Worm (Caenorhabditis elegans) whole organism, L2 larva: ENCODE data around the gene K02E10.5.

Experiments
- C34F6.9 ChIP-seq: fragments of 150-350 bp; optimal IDR thresholded peaks from 2 replicates; lab custom pipeline; 2014; ENCODE audit warnings: missing biosample characterization, missing genetic modification characterization
- F13H6.1 ChIP-seq: sonication (generic microtip); optimal IDR thresholded peaks from 2 replicates; lab custom pipeline; 2016; ENCODE audit warnings: missing genetic modification characterization, missing compliant biosample characterization
- R02D3.7 ChIP-seq: fragments of 150-350 bp; optimal IDR thresholded peaks from 2 replicates; lab custom pipeline; 2014; ENCODE audit warnings: missing biosample characterization, missing genetic modification characterization
- Y55F3AM.14 ChIP-seq: fragments of 200-800 bp; sonication (Bioruptor generic); optimal IDR thresholded peaks from 2 replicates; lab custom pipeline; 2018; ENCODE audit warnings: mild to moderate bottlenecking, missing genetic modification characterization, missing compliant biosample characterization
- ZK546.5 ChIP-seq: sonication (generic microtip); optimal IDR thresholded peaks from 2 replicates; lab custom pipeline; 2017; ENCODE audit warnings: missing biosample characterization, missing genetic modification characterization
- blmp-1 ChIP-seq: sonication (generic microtip); optimal IDR thresholded peaks from 2 replicates; lab custom pipeline; 2017; ENCODE audit warnings: missing genetic modification characterization, mild to moderate bottlenecking, missing compliant biosample characterization, antibody characterized with exemption, moderate library complexity; ENCODE audit not compliant: insufficient read depth
- ceh-16 ChIP-seq: fragments of 150-350 bp; optimal IDR thresholded peaks from 2 replicates; lab custom pipeline; 2014; ENCODE audit warnings: missing biosample characterization, missing genetic modification characterization
- ceh-82 ChIP-seq: fragments of 150-350 bp; optimal IDR thresholded peaks from 2 replicates; lab custom pipeline; 2014; ENCODE audit warnings: missing biosample characterization, missing genetic modification characterization
- crh-2 ChIP-seq: sonication (generic microtip); optimal IDR thresholded peaks from 2 replicates; lab custom pipeline; 2017; ENCODE audit warnings: missing biosample characterization, missing genetic modification characterization
- dmd-4 ChIP-seq: sonication (generic microtip); optimal IDR thresholded peaks from 2 replicates; lab custom pipeline; 2017; ENCODE audit warnings: missing biosample characterization, missing genetic modification characterization
- elt-1 ChIP-seq: fragments of 150-350 bp; optimal IDR thresholded peaks from 2 replicates; lab custom pipeline; 2014; ENCODE audit warnings: missing biosample characterization, missing genetic modification characterization
- gmeb-1 ChIP-seq: fragments of 150-350 bp; optimal IDR thresholded peaks from 2 replicates; lab custom pipeline; 2014; ENCODE audit warnings: missing biosample characterization, missing genetic modification characterization
- lin-11 ChIP-seq: fragments of 150-350 bp; sonication (generic microtip); optimal IDR thresholded peaks from 2 replicates; lab custom pipeline; 2014; ENCODE audit warnings: missing biosample characterization, missing genetic modification characterization, inconsistent platforms, mixed read lengths
- mdl-1 ChIP-seq, 2 experiments: fragments of 150-350 bp in 1 of 2; sonication (generic microtip) in 1 of 2; optimal IDR thresholded peaks; 2 replicates each; lab custom pipeline; 2017; ENCODE audit warnings: missing biosample characterization in 2 of 2, missing genetic modification characterization in 2 of 2
- nhr-10 ChIP-seq: sonication (generic microtip); optimal IDR thresholded peaks from 2 replicates; lab custom pipeline; 2017; ENCODE audit warnings: missing biosample characterization, missing genetic modification characterization
- nhr-11 ChIP-seq: fragments of 150-350 bp; optimal IDR thresholded peaks from 2 replicates; lab custom pipeline; 2014; ENCODE audit warnings: missing biosample characterization, missing genetic modification characterization
- nhr-129 ChIP-seq: fragments of 150-350 bp; optimal IDR thresholded peaks from 2 replicates; lab custom pipeline; 2014; ENCODE audit warnings: missing biosample characterization, missing genetic modification characterization
- nhr-21 ChIP-seq: fragments of 150-350 bp; optimal IDR thresholded peaks from 2 replicates; lab custom pipeline; 2014; ENCODE audit warnings: missing biosample characterization, missing genetic modification characterization
- nhr-23 ChIP-seq: fragments of 150-350 bp; optimal IDR thresholded peaks from 2 replicates; lab custom pipeline; 2014; ENCODE audit warnings: missing biosample characterization, missing genetic modification reagents, missing genetic modification characterization
- nhr-237 ChIP-seq: fragments of 150-350 bp; optimal IDR thresholded peaks from 2 replicates; lab custom pipeline; 2014; ENCODE audit warnings: missing biosample characterization, missing genetic modification characterization
- nhr-25 ChIP-seq: fragments of 150-350 bp; sonication (generic microtip); optimal IDR thresholded peaks from 3 replicates; lab custom pipeline; 2014; ENCODE audit warnings: missing biosample characterization, missing genetic modification characterization
- nhr-6 ChIP-seq: fragments of 150-350 bp; optimal IDR thresholded peaks from 2 replicates; lab custom pipeline; 2014; ENCODE audit warnings: missing biosample characterization, missing genetic modification characterization
- nhr-77 ChIP-seq: fragments of 150-350 bp; optimal IDR thresholded peaks from 2 replicates; lab custom pipeline; 2014; ENCODE audit warnings: missing biosample characterization, missing genetic modification characterization
- sem-4 ChIP-seq: fragments of 150-350 bp; optimal IDR thresholded peaks from 2 replicates; lab custom pipeline; 2014; ENCODE audit warnings: missing biosample characterization, missing genetic modification reagents, missing genetic modification characterization
- skn-1 ChIP-seq: sonication (generic microtip); optimal IDR thresholded peaks from 2 replicates; lab custom pipeline; 2017; ENCODE audit warnings: missing biosample characterization, missing genetic modification characterization
- sma-3 ChIP-seq: sonication (generic microtip); optimal IDR thresholded peaks from 2 replicates; lab custom pipeline; 2016; ENCODE audit warnings: missing genetic modification reagents, missing genetic modification characterization, missing compliant biosample characterization
- sma-9 ChIP-seq, 2 experiments: fragments of 150-350 bp in 1 of 2; sonication (generic microtip) in 1 of 2; optimal IDR thresholded peaks; 2 replicates each; lab custom pipeline; 2014 to 2016; ENCODE audit warnings: missing genetic modification characterization in 2 of 2, mild to moderate bottlenecking in 1 of 2, missing biosample characterization in 1 of 2, missing compliant biosample characterization in 1 of 2, missing genetic modification reagents in 1 of 2, moderate library complexity in 1 of 2
- snpc-4 ChIP-seq: fragments of 150-350 bp; optimal IDR thresholded peaks from 2 replicates; lab custom pipeline; 2014; ENCODE audit warnings: missing biosample characterization, missing genetic modification characterization
- unc-55 ChIP-seq: fragments of 150-350 bp; sonication (generic microtip); optimal IDR thresholded peaks from 3 replicates; lab custom pipeline; 2014; ENCODE audit warnings: missing biosample characterization, missing genetic modification reagents, missing genetic modification characterization
- zag-1 ChIP-seq: fragments of 150-350 bp; optimal IDR thresholded peaks from 2 replicates; lab custom pipeline; 2014; ENCODE audit warnings: missing biosample characterization, missing genetic modification characterization
- ztf-11 ChIP-seq: sonication (generic microtip); optimal IDR thresholded peaks from 2 replicates; lab custom pipeline; 2017; ENCODE audit warnings: missing biosample characterization, missing genetic modification characterization
- ztf-4 ChIP-seq: fragments of 150-350 bp; optimal IDR thresholded peaks from 2 replicates; lab custom pipeline; 2014; ENCODE audit warnings: missing biosample characterization, missing genetic modification characterization

Gene K02E10.5

ce11 chrX:2475873-2476272 is 2.9 kb downstream of the K02E10.5 start, which contains the start of gene R04B3.3:
TSS of gene R04B3.3 (minus strand) at chrX:2475973.
- TF ChIP-seq skn-1 (tag; lab: Kevin White, UChicago) (no peak), R02D3.7 (tag; lab: Kevin White, UChicago) (no peak), nhr-11 (tag; lab: Kevin White, UChicago) (no peak), nhr-23 (tag; lab: Kevin White, UChicago) (no peak), dmd-4 (tag; lab: Kevin White, UChicago) (no peak), unc-55 (GFP tag; lab: Kevin White, UChicago) (no peak), ZK546.5 (tag; lab: Kevin White, UChicago) (no peak), Y55F3AM.14 (no peak), zag-1 (tag; lab: Kevin White, UChicago) (no peak), nhr-21 (tag; lab: Kevin White, UChicago) (no peak)

ce11 chrX:2473618-2474017 is 5.1 kb downstream of the K02E10.5 start, which contains the start of gene R04B3.2:
TSS of gene R04B3.2 (minus strand) at chrX:2473718.
- TF ChIP-seq crh-2 (tag; lab: Kevin White, UChicago) (no peak), snpc-4 (tag; lab: Kevin White, UChicago) (no peak), lin-11 (tag; lab: Kevin White, UChicago) (no peak), nhr-23 (tag; lab: Kevin White, UChicago) (no peak), gmeb-1 (tag; lab: Kevin White, UChicago) (no peak), dmd-4 (tag; lab: Kevin White, UChicago) (no peak), elt-1 (tag; lab: Kevin White, UChicago) (no peak), nhr-129 (no peak), skn-1 (tag; lab: Kevin White, UChicago) (no peak), nhr-10 (tag; lab: Kevin White, UChicago) (no peak), ztf-4 (tag; lab: Kevin White, UChicago) (no peak), sma-3 (no peak), ztf-11 (no peak), nhr-6 (tag; lab: Kevin White, UChicago) (no peak)

ce11 chrX:2471303-2471702 is 7.4 kb downstream of the K02E10.5 start, which contains the start of gene R04B3.1:
TSS of gene R04B3.1 (minus strand) at chrX:2471403.
- TF ChIP-seq F13H6.1 (tag; lab: Kevin White, UChicago): no peak
- peak; percentile 4 for TF ChIP-seq blmp-1 (tag; lab: Kevin White, UChicago)
- no peak for TF ChIP-seq sem-4 (tag; lab: Kevin White, UChicago)
- TF ChIP-seq, all 48 proteins: peak for 1

ce11 chrX:2464064-2464463 is 14.7 kb downstream of the K02E10.5 start:
- TF ChIP-seq sma-9 (GFP tag; optimal IDR thresholded peaks at IDR 0.05; lab: Kevin White, UChicago) (peak; percentile 1), sma-9 (tag; optimal IDR thresholded peaks at IDR 0.05; lab: Kevin White, UChicago) (no peak), elt-1 (tag; lab: Kevin White, UChicago) (no peak)

- TF ChIP-seq ztf-11: no peak
- TF ChIP-seq nhr-237 (tag; lab: Kevin White, UChicago): no peak
- no peak for TF ChIP-seq nhr-77 (tag; lab: Kevin White, UChicago)
- no peak for TF ChIP-seq unc-55 (GFP tag; lab: Kevin White, UChicago)
- no peak for TF ChIP-seq ztf-4 (tag; lab: Kevin White, UChicago)
- no peak for TF ChIP-seq C34F6.9
- TF ChIP-seq Y55F3AM.14: no peak
- TF ChIP-seq nhr-25 (tag; lab: Kevin White, UChicago): no peak
- no peak for TF ChIP-seq nhr-23 (tag; lab: Kevin White, UChicago)
- TF ChIP-seq crh-2 (tag; lab: Kevin White, UChicago): no peak
- no peak for TF ChIP-seq mdl-1 (tag; optimal IDR thresholded peaks at IDR 0.05; lab: Kevin White, UChicago)
Measured at ce11 chrX:2461742-2462141, 17.0 kb downstream of the K02E10.5 start.

ce11 chrX:2459793-2460192 is 18.9 kb downstream of the K02E10.5 start, which contains the start of gene fox-1:
TSS of gene fox-1 (minus strand) at chrX:2459893.
- TF ChIP-seq nhr-21 (tag; lab: Kevin White, UChicago) (no peak), nhr-23 (tag; lab: Kevin White, UChicago) (no peak), nhr-25 (tag; lab: Kevin White, UChicago) (no peak), ceh-16 (tag; lab: Kevin White, UChicago) (no peak), nhr-77 (tag; lab: Kevin White, UChicago) (no peak), zag-1 (tag; lab: Kevin White, UChicago) (no peak), snpc-4 (tag; lab: Kevin White, UChicago) (no peak), ceh-82 (tag; lab: Kevin White, UChicago) (no peak), crh-2 (tag; lab: Kevin White, UChicago) (no peak)
